Fruit fly (Drosophila melanogaster) whole organism, wandering third instar larva: ENCODE measurements around the gene brun.

ENCODE experiments used
- Abd-B ChIP-seq: fragments of >200 bp; optimal IDR thresholded peaks from 2 replicates; lab custom pipeline; 2017; ENCODE audit warnings: missing biosample characterization, missing genetic modification characterization
- CG32264 ChIP-seq: fragments of 200-800 bp; sonication (Bioruptor generic); optimal IDR thresholded peaks from 2 replicates; lab custom pipeline; 2016; ENCODE audit warnings: missing biosample characterization, missing genetic modification characterization
- CG9705 ChIP-seq: fragments of 200-800 bp; sonication (Bioruptor generic); optimal IDR thresholded peaks from 2 replicates; lab custom pipeline; 2018; ENCODE audit warnings: missing biosample characterization, mild to moderate bottlenecking, missing genetic modification characterization
- CrebA ChIP-seq: fragments of 200-800 bp; sonication (Bioruptor generic); optimal IDR thresholded peaks from 2 replicates; lab custom pipeline; 2016; ENCODE audit warnings: missing biosample characterization, mild to moderate bottlenecking, missing genetic modification characterization, borderline replicate concordance
- Dfd ChIP-seq: fragments of >200 bp; optimal IDR thresholded peaks from 2 replicates; lab custom pipeline; 2017; ENCODE audit warnings: missing biosample characterization, missing genetic modification characterization
- Dif ChIP-seq: fragments of 200-275, 200-300 bp; sonication (Bioruptor generic); optimal IDR thresholded peaks from 2 replicates; lab custom pipeline; 2018; ENCODE audit warnings: missing biosample characterization, missing genetic modification characterization; ENCODE audit not compliant: partially characterized antibody
- GATAd ChIP-seq: sonication (Bioruptor generic); optimal IDR thresholded peaks from 2 replicates; lab custom pipeline; 2016; ENCODE audit warnings: missing biosample characterization, missing genetic modification characterization
- HLH106 ChIP-seq: fragments of 200-800 bp; optimal IDR thresholded peaks from 3 replicates; lab custom pipeline; 2019; ENCODE audit warnings: missing biosample characterization, mild to moderate bottlenecking, missing genetic modification characterization, moderate library complexity
- Hr78 ChIP-seq: fragments of >200 bp; optimal IDR thresholded peaks from 2 replicates; lab custom pipeline; 2017; ENCODE audit warnings: missing biosample characterization, missing genetic modification characterization
- Hr83 ChIP-seq: fragments of 200-300 bp; sonication (Bioruptor generic); optimal IDR thresholded peaks from 2 replicates; lab custom pipeline; 2016; ENCODE audit warnings: missing biosample characterization, mild to moderate bottlenecking, missing genetic modification characterization, moderate library complexity; ENCODE audit not compliant: poor library complexity, severe bottlenecking
- Jra ChIP-seq: sonication (Bioruptor generic); optimal IDR thresholded peaks from 2 replicates; lab custom pipeline; 2016; ENCODE audit warnings: missing biosample characterization, missing genetic modification characterization
- Mio ChIP-seq: sonication (Bioruptor generic); optimal IDR thresholded peaks from 2 replicates; lab custom pipeline; 2016; ENCODE audit warnings: missing biosample characterization, missing genetic modification characterization
- Myc ChIP-seq: fragments of >200 bp; optimal IDR thresholded peaks from 2 replicates; lab custom pipeline; 2017
- N ChIP-seq: fragments of >200 bp; optimal IDR thresholded peaks from 2 replicates; lab custom pipeline; 2018; ENCODE audit warnings: missing biosample characterization, missing external identifiers, missing genetic modification characterization
- OdsH ChIP-seq: fragments of 200-800 bp; sonication (Bioruptor generic); optimal IDR thresholded peaks from 2 replicates; lab custom pipeline; 2016; ENCODE audit warnings: missing biosample characterization, mild to moderate bottlenecking, missing genetic modification characterization
- Rel ChIP-seq, 2 experiments: fragments of 200-800 bp; sonication (Bioruptor generic) in 1 of 2; optimal IDR thresholded peaks; 2 replicates in 1 of 2; 3 replicates in 1 of 2; lab custom pipeline; 2016 to 2019; ENCODE audit warnings: mild to moderate bottlenecking in 2 of 2, missing biosample characterization in 2 of 2, missing genetic modification characterization in 2 of 2, moderate library complexity in 1 of 2
- Sp1 ChIP-seq: fragments of 200-800 bp; sonication (Bioruptor generic); optimal IDR thresholded peaks from 3 replicates; lab custom pipeline; 2019; ENCODE audit warnings: missing biosample characterization, mild to moderate bottlenecking, missing genetic modification characterization, moderate library complexity
- Vsx2 ChIP-seq: fragments of 200-300, 225-300 bp; sonication (Bioruptor generic); optimal IDR thresholded peaks from 2 replicates; lab custom pipeline; 2018; ENCODE audit warnings: missing biosample characterization, missing genetic modification characterization; ENCODE audit not compliant: partially characterized antibody
- br ChIP-seq: fragments of 200-800 bp; sonication (Bioruptor generic); optimal IDR thresholded peaks from 2 replicates; lab custom pipeline; 2016; ENCODE audit warnings: missing biosample characterization, missing genetic modification characterization
- brk ChIP-seq: fragments of 200-800 bp; sonication (Bioruptor generic); optimal IDR thresholded peaks from 2 replicates; lab custom pipeline; 2016; ENCODE audit warnings: missing biosample characterization, mild to moderate bottlenecking, missing genetic modification characterization
- dl ChIP-seq, 2 experiments: fragments of 175-275, 200-275 bp in 1 of 2; fragments of 200-275 bp in 1 of 2; sonication (Bioruptor generic); optimal IDR thresholded peaks; lab custom pipeline; 2018; ENCODE audit warnings: mild to moderate bottlenecking in 2 of 2, missing biosample characterization in 2 of 2, missing genetic modification characterization in 2 of 2, moderate library complexity in 2 of 2; ENCODE audit not compliant: partially characterized antibody in 2 of 2, insufficient read depth in 1 of 2
- dmrt93B ChIP-seq: fragments of 200-800 bp; sonication (Bioruptor generic); optimal IDR thresholded peaks from 2 replicates; lab custom pipeline; 2018; ENCODE audit warnings: missing biosample characterization, mild to moderate bottlenecking, missing genetic modification characterization
- foxo ChIP-seq, 2 experiments: fragments of 200-800 bp; sonication (Bioruptor generic); optimal IDR thresholded peaks; 2 replicates in 1 of 2; 3 replicates in 1 of 2; lab custom pipeline; 2016 to 2017; ENCODE audit warnings: missing biosample characterization in 2 of 2, missing genetic modification characterization in 2 of 2
- fru ChIP-seq: fragments of 200-800 bp; sonication (Bioruptor generic); optimal IDR thresholded peaks from 3 replicates; lab custom pipeline; 2016; ENCODE audit warnings: missing biosample characterization, mild to moderate bottlenecking, missing genetic modification characterization
- h ChIP-seq: fragments of 200-800 bp; sonication (Bioruptor generic); optimal IDR thresholded peaks from 3 replicates; lab custom pipeline; 2016; ENCODE audit warnings: missing biosample characterization, mild to moderate bottlenecking, missing genetic modification characterization
- lola ChIP-seq: fragments of >200 bp; optimal IDR thresholded peaks from 2 replicates; lab custom pipeline; 2017; ENCODE audit warnings: missing biosample characterization, missing genetic modification characterization
- pan ChIP-seq: fragments of >200 bp; optimal IDR thresholded peaks from 2 replicates; lab custom pipeline; 2017
- rgr ChIP-seq: fragments of 200-800 bp; sonication (Bioruptor generic); optimal IDR thresholded peaks from 3 replicates; lab custom pipeline; 2016; ENCODE audit warnings: missing biosample characterization, mild to moderate bottlenecking, missing genetic modification characterization
- sage ChIP-seq: fragments of 200-800 bp; sonication (Bioruptor generic); optimal IDR thresholded peaks from 2 replicates; lab custom pipeline; 2016; ENCODE audit warnings: missing biosample characterization, mild to moderate bottlenecking, missing genetic modification characterization
- sv ChIP-seq: fragments of 200-800 bp; sonication (Bioruptor generic); optimal IDR thresholded peaks from 3 replicates; lab custom pipeline; 2016; ENCODE audit warnings: missing biosample characterization, missing genetic modification characterization
- tai ChIP-seq: sonication (Bioruptor generic); optimal IDR thresholded peaks from 2 replicates; lab custom pipeline; 2016; ENCODE audit warnings: missing biosample characterization, missing genetic modification characterization
- woc ChIP-seq: sonication (Bioruptor generic); optimal IDR thresholded peaks from 2 replicates; lab custom pipeline; 2016; ENCODE audit warnings: missing biosample characterization, mild to moderate bottlenecking, missing genetic modification characterization

brun gene

DNA sequence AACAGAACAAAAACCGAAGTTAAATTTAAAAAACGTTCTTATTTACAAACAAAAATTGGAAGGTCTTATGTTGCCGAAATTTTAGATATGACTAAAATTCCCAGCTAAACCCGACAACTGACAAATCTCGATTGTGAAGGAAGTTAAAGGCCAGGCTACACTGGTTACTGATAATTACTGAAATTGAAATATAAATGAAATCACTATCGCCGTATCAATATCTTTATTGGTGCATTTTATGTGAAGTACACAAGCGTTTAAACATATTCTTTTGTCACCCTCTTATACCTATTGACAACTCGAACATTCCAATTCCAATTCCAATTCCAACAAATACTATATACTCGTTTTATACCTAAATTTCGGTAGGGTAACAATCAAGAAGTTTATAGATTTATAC, 12.8 kb downstream of the brun start, which contains the start of gene CG17470:
CG17470 (minus strand) TSS at position 101 of the 400 bp plus-strand sequence.
- TF ChIP-seq Dif (no peak), fru (no peak), OdsH (no peak), foxo (GFP tag; optimal IDR thresholded peaks at IDR 0.05; lab: Kevin White, UChicago) (no peak), lola (no peak), woc (no peak), CrebA (GFP tag; lab: Kevin White, UChicago) (no peak), brk (GFP tag; lab: Kevin White, UChicago) (no peak), tai (GFP tag; lab: Kevin White, UChicago) (no peak), Myc (no peak), CG9705 (no peak), HLH106 (tag; lab: Kevin White, UChicago) (no peak), sv (no peak), Dfd (no peak), Rel (GFP tag; optimal IDR thresholded peaks at IDR 0.05; lab: Kevin White, UChicago) (no peak), Rel (tag; optimal IDR thresholded peaks at IDR 0.05; lab: Kevin White, UChicago) (no peak), CG32264 (no peak), pan (lab: Kevin White, UChicago) (no peak)

DNA sequence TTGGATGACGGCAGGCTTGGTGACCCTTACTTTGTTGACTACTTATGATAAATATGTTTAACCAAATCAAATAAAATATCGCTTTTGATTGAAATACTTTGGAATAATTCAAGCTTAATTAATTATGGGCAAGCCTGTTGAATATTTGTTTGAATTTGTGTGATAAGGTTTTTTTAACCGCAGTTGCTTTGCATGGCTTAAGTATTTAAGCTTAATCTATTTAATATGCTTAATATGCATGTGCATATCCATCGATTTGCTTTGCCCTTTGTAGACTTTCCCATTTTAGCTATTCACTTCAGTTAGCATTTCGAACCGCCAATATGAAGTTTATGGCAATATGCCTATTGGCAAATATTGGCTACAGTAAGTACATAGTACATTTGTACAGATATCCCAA, 15.4 kb downstream of the brun start, which contains the start of gene Sfp38D:
Sfp38D (plus strand) TSS at position 301 of the 400 bp plus-strand sequence.
- TF ChIP-seq GATAd (GFP tag; lab: Kevin White, UChicago) (no peak), CG32264 (no peak), rgr (GFP tag; lab: Kevin White, UChicago) (no peak), Myc (no peak), br (GFP tag; lab: Kevin White, UChicago) (no peak), Mio (GFP tag; lab: Kevin White, UChicago) (no peak), Hr78 (GFP tag; lab: Kevin White, UChicago) (no peak), Dif (no peak), Sp1 (GFP tag; lab: Kevin White, UChicago) (no peak), pan (lab: Kevin White, UChicago) (no peak), woc (no peak), sage (GFP tag; lab: Kevin White, UChicago) (no peak), Abd-B (no peak), Rel (GFP tag; optimal IDR thresholded peaks at IDR 0.05; lab: Kevin White, UChicago) (no peak), Rel (tag; optimal IDR thresholded peaks at IDR 0.05; lab: Kevin White, UChicago) (no peak), N (no peak), CG9705 (no peak), tai (GFP tag; lab: Kevin White, UChicago) (no peak), sv (no peak), fru (no peak), dl (GFP tag; optimal IDR thresholded peaks at IDR 0.05; lab: Kevin White, UChicago; ENCODE audit: insufficient read depth in 1 of 2, partially characterized antibody in 2 of 2) (no peak)

DNA sequence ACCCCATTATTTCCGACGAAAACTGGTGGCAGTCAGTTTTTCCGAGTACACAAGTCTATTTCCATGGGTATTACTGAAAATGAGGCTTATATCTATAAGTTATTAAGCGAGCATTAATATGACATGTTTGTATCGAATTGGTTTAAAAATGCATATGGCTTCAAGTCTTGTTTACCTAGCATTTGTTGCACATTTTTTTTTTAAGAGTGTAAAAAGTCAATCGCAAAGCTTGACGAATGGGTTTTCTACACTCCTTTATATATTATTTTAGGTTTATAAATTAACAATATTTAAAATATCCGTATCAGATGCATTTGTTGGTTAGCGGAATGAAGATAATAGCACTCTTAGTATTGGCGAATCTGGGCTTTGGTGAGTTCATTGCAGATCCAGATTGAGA, 16.2 kb downstream of the brun start, which contains the start of gene CG31680:
CG31680 (plus strand) TSS at position 301 of the 400 bp plus-strand sequence.
- TF ChIP-seq tai (GFP tag; lab: Kevin White, UChicago) (no peak), Dfd (no peak), fru (no peak), GATAd (GFP tag; lab: Kevin White, UChicago) (no peak), rgr (GFP tag; lab: Kevin White, UChicago) (no peak), sage (GFP tag; lab: Kevin White, UChicago) (no peak), dl (GFP tag; optimal IDR thresholded peaks at IDR 0.05; lab: Kevin White, UChicago; ENCODE audit: insufficient read depth in 1 of 2, partially characterized antibody in 2 of 2) (no peak), Vsx2 (GFP tag; lab: Kevin White, UChicago) (no peak)

DNA sequence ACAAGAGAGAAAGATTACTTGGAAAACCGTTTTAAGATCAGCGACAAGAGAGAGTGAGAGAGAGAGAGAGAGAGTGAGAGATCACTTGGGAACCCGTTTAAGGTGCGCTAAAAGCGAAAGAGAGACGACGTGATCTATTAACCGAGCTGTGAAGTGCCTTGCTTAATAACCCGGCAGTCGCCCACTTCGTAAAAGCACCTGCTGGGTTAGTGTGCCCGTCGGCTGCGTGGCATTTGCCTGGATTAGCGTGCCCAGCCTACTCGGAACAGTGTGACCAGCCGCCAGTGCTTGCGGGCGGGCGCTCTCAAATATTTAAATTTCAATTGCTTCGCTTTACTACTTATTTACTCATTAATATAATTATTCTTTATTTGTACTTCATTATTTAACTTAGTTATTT, 17.6 kb downstream of the brun start:
- peak; percentile 16 for TF ChIP-seq h (GFP tag; lab: Kevin White, UChicago)
- no peak for TF ChIP-seq dmrt93B (GFP tag; lab: Kevin White, UChicago)
- peak; percentile 37 for TF ChIP-seq Dif
- TF ChIP-seq brk (GFP tag; lab: Kevin White, UChicago), result no peak
- no peak for TF ChIP-seq Dfd
- TF ChIP-seq CG32264, result no peak
- TF ChIP-seq, all 38 proteins: peak for 2

DNA sequence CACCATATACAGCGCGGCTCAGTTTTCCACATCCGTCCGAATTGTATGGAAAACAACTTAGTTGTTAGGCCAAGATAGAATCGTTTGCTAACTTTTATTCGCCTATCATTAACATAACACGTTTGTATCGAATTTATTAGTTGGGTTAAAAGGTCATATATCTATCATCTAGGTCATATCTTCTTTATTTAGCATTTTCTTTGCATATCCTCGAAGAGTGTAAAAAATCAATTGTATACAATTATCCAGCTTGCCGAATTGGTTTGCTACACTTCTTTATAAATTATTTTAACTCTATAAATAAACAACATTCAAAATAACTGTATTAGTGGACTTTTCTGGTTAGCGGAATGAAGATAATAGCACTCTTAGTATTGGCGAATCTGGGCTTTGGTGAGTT, 21.8 kb downstream of the brun start, which contains the start of gene CG17472:
CG17472 (plus strand) TSS at position 301 of the 400 bp plus-strand sequence.
- TF ChIP-seq sv, result no peak
- TF ChIP-seq Jra (GFP tag; lab: Kevin White, UChicago), result no peak
- TF ChIP-seq N, result no peak
- TF ChIP-seq woc, result no peak
- no peak for TF ChIP-seq HLH106 (tag; lab: Kevin White, UChicago)
- no peak for TF ChIP-seq Sp1 (GFP tag; lab: Kevin White, UChicago)
- TF ChIP-seq Hr83 (GFP tag; lab: Kevin White, UChicago), result no peak
- no peak for TF ChIP-seq tai (GFP tag; lab: Kevin White, UChicago)
- no peak for TF ChIP-seq Vsx2 (GFP tag; lab: Kevin White, UChicago)
